Fruit fly (Drosophila melanogaster) whole organism, prepupa: Measurements from ENCODE around the gene Pdi.
A peak's percentile ranks its signal among the peaks of the same experiment; 100 is the strongest.

ENCODE experiments used
- CG10631 ChIP-seq: fragments of 200-800 bp; sonication (Bioruptor generic); optimal IDR thresholded peaks from 2 replicates; lab custom pipeline; 2016; ENCODE audit warnings: missing biosample characterization, missing genetic modification characterization
- CG10669 ChIP-seq: fragments of 200-800 bp; sonication (Bioruptor generic); optimal IDR thresholded peaks from 3 replicates; lab custom pipeline; 2018; ENCODE audit warnings: missing biosample characterization, mild to moderate bottlenecking, missing genetic modification characterization, moderate library complexity
- CG11762 ChIP-seq: fragments of 200-800 bp; sonication (Bioruptor generic); optimal IDR thresholded peaks from 3 replicates; lab custom pipeline; 2016; ENCODE audit warnings: missing biosample characterization, missing genetic modification characterization; ENCODE audit not compliant: insufficient read depth
- CG11902 ChIP-seq: fragments of 200-800 bp; sonication (Bioruptor generic); optimal IDR thresholded peaks from 3 replicates; lab custom pipeline; 2016; ENCODE audit warnings: missing biosample characterization, missing genetic modification characterization
- CG15336 ChIP-seq: fragments of 200-800 bp; sonication (Bioruptor generic); IDR thresholded peaks from 2 replicates; pipeline ENCODE4 v1.3.6; 2022; ENCODE audit warnings: missing biosample characterization, missing genetic modification characterization
- CG1621 ChIP-seq: fragments of 200-800 bp; sonication (Bioruptor generic); optimal IDR thresholded peaks from 3 replicates; lab custom pipeline; 2018; ENCODE audit warnings: missing biosample characterization, mild to moderate bottlenecking, missing genetic modification characterization
- CG3032 ChIP-seq: fragments of 200-800 bp; optimal IDR thresholded peaks from 2 replicates; lab custom pipeline; 2019; ENCODE audit warnings: missing biosample characterization, mild to moderate bottlenecking, missing genetic modification characterization, moderate library complexity
- CG32006 ChIP-seq: fragments of 200-800 bp; sonication (Bioruptor generic); optimal IDR thresholded peaks from 3 replicates; lab custom pipeline; 2017; ENCODE audit warnings: missing biosample characterization, mild to moderate bottlenecking, missing genetic modification characterization
- CG3919 ChIP-seq: fragments of 200-800 bp; sonication (Bioruptor generic); optimal IDR thresholded peaks from 3 replicates; lab custom pipeline; 2016; ENCODE audit warnings: missing biosample characterization, missing genetic modification characterization
- CG4318 ChIP-seq: fragments of 200-800 bp; sonication (Bioruptor generic); optimal IDR thresholded peaks from 3 replicates; lab custom pipeline; 2017; ENCODE audit warnings: missing biosample characterization, mild to moderate bottlenecking, missing genetic modification characterization
- CG6163 ChIP-seq: fragments of 200-800 bp; sonication (Bioruptor generic); IDR thresholded peaks from 3 replicates; pipeline ENCODE4 v1.3.6; 2022; ENCODE audit warnings: missing biosample characterization, missing genetic modification characterization
- CG6792 ChIP-seq: fragments of 200-800 bp; sonication (Bioruptor generic); optimal IDR thresholded peaks from 3 replicates; lab custom pipeline; 2016; ENCODE audit warnings: missing biosample characterization, missing genetic modification characterization
- CG6808 ChIP-seq: fragments of 200-800 bp; sonication (Bioruptor generic); optimal IDR thresholded peaks from 3 replicates; lab custom pipeline; 2017; ENCODE audit warnings: missing biosample characterization, missing genetic modification characterization, mild to moderate bottlenecking, moderate library complexity, missing genetic modification reagents
- CG8119 ChIP-seq: fragments of 200-800 bp; sonication (Bioruptor generic); IDR thresholded peaks from 3 replicates; pipeline ENCODE4 v1.3.6; 2022; ENCODE audit warnings: missing biosample characterization, missing genetic modification characterization
- CG8632 ChIP-seq: fragments of 200-800 bp; sonication (Bioruptor generic); optimal IDR thresholded peaks from 3 replicates; lab custom pipeline; 2016; ENCODE audit warnings: missing biosample characterization, missing genetic modification characterization
- CG9139 ChIP-seq: fragments of 200-800 bp; sonication (Bioruptor generic); optimal IDR thresholded peaks from 3 replicates; lab custom pipeline; 2017; ENCODE audit warnings: missing biosample characterization, mild to moderate bottlenecking, missing genetic modification characterization
- Eip78C ChIP-seq: fragments of 200-800 bp; sonication (Bioruptor generic); peaks from one replicate; lab custom pipeline; 2016; ENCODE audit warnings: missing biosample characterization, missing genetic modification characterization
- Eip93F ChIP-seq: fragments of 200-800 bp; sonication (Bioruptor generic); optimal IDR thresholded peaks from 2 replicates; lab custom pipeline; 2016; ENCODE audit warnings: missing biosample characterization, mild to moderate bottlenecking, missing genetic modification characterization
- Ets21C ChIP-seq: fragments of 200-800 bp; sonication (Bioruptor generic); optimal IDR thresholded peaks from 3 replicates; lab custom pipeline; 2016; ENCODE audit warnings: missing biosample characterization, missing genetic modification characterization
- Ets96B ChIP-seq: fragments of 200-800 bp; optimal IDR thresholded peaks from 2 replicates; lab custom pipeline; 2019; ENCODE audit warnings: missing biosample characterization, mild to moderate bottlenecking, missing genetic modification characterization, moderate library complexity
- Gug ChIP-seq: fragments of 200-800 bp; sonication (Bioruptor generic); IDR thresholded peaks from 2 replicates; pipeline ENCODE4 v1.3.6; 2022; ENCODE audit warnings: missing biosample characterization, missing genetic modification characterization
- Hr39 ChIP-seq: fragments of 200-800 bp; sonication (Bioruptor generic); optimal IDR thresholded peaks from 2 replicates; lab custom pipeline; 2016; ENCODE audit warnings: missing biosample characterization, missing genetic modification characterization
- Hr4 ChIP-seq: fragments of 200-800 bp; sonication (Bioruptor generic); optimal IDR thresholded peaks from 3 replicates; lab custom pipeline; 2016; ENCODE audit warnings: missing biosample characterization, missing genetic modification characterization
- Lpt ChIP-seq: fragments of 200-800 bp; sonication (Bioruptor generic); optimal IDR thresholded peaks from 3 replicates; lab custom pipeline; 2016; ENCODE audit warnings: missing biosample characterization, missing genetic modification characterization
- Met ChIP-seq: fragments of 200-800 bp; sonication (Bioruptor generic); optimal IDR thresholded peaks from 3 replicates; lab custom pipeline; 2016; ENCODE audit warnings: missing biosample characterization, missing genetic modification characterization
- Sox102F ChIP-seq: fragments of 200-800 bp; sonication (Bioruptor generic); optimal IDR thresholded peaks from 2 replicates; lab custom pipeline; 2016; ENCODE audit warnings: missing biosample characterization, mild to moderate bottlenecking, missing genetic modification characterization
- Sox14 ChIP-seq: fragments of 200-800 bp; sonication (Bioruptor generic); optimal IDR thresholded peaks from 3 replicates; lab custom pipeline; 2016; ENCODE audit warnings: missing biosample characterization, missing genetic modification characterization
- achi ChIP-seq: fragments of 200-800 bp; sonication (Bioruptor generic); optimal IDR thresholded peaks from 3 replicates; lab custom pipeline; 2016; ENCODE audit warnings: missing biosample characterization, missing genetic modification characterization
- acj6 ChIP-seq: fragments of 200-800 bp; sonication (Bioruptor generic); optimal IDR thresholded peaks from 3 replicates; lab custom pipeline; 2016; ENCODE audit warnings: missing biosample characterization, missing genetic modification characterization
- cyc ChIP-seq: fragments of 200-800 bp; sonication (Bioruptor generic); optimal IDR thresholded peaks from 3 replicates; lab custom pipeline; 2016; ENCODE audit warnings: missing biosample characterization, missing genetic modification characterization
- dsx ChIP-seq: fragments of 200-800 bp; optimal IDR thresholded peaks from 3 replicates; lab custom pipeline; 2019; ENCODE audit warnings: missing biosample characterization, mild to moderate bottlenecking, missing genetic modification characterization, moderate library complexity; ENCODE audit not compliant: poor library complexity, severe bottlenecking
- esn ChIP-seq: fragments of 200-800 bp; sonication (Bioruptor generic); optimal IDR thresholded peaks from 2 replicates; lab custom pipeline; 2016; ENCODE audit warnings: missing biosample characterization, mild to moderate bottlenecking, missing genetic modification characterization, moderate library complexity
- lz ChIP-seq: fragments of 200-800 bp; sonication (Bioruptor generic); optimal IDR thresholded peaks from 3 replicates; lab custom pipeline; 2016; ENCODE audit warnings: missing biosample characterization, missing genetic modification characterization
- pdm3 ChIP-seq: fragments of 200-800 bp; sonication (Bioruptor generic); optimal IDR thresholded peaks from 3 replicates; lab custom pipeline; 2016; ENCODE audit warnings: missing biosample characterization, missing genetic modification characterization
- ss ChIP-seq, 2 experiments: fragments of 200-800 bp; sonication (Bioruptor generic); optimal IDR thresholded peaks; 2 replicates in 1 of 2; 3 replicates in 1 of 2; lab custom pipeline; 2017 to 2018; ENCODE audit warnings: mild to moderate bottlenecking in 2 of 2, missing biosample characterization in 2 of 2, missing genetic modification characterization in 2 of 2, moderate library complexity in 1 of 2
- svp ChIP-seq: fragments of 200-800 bp; sonication (Bioruptor generic); peaks from one replicate; lab custom pipeline; 2016; ENCODE audit warnings: missing biosample characterization, missing genetic modification characterization
- vri ChIP-seq: fragments of 200-800 bp; sonication (Bioruptor generic); optimal IDR thresholded peaks from 3 replicates; lab custom pipeline; 2016; ENCODE audit warnings: missing biosample characterization, mild to moderate bottlenecking, missing genetic modification characterization

Gene Pdi

DNA sequence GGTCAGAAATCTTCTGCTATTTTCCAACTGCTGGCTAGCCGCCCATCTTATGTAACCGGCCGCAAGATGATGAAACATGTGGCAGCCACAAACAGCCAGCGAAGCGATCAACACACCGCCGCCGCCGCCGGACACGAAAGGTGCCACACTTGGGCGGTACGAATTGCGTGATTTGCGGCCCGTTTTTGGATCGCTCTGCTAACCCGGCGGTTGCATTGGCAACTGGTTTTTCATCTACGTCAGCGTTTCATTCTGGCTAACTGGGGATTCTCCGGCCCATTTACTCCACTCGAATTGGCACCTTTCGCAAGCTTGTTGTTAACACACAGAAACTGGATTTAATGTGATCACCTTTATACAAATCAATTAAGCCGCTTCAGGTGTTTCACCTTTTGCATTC lies 18.9 kb downstream of the Pdi start:
- TF ChIP-seq ss (GFP tag; optimal IDR thresholded peaks at IDR 0.05; lab: Kevin White, UChicago) (peak in 1 of 2 experiments; percentile 69), Hr4 (no peak), CG10631 (GFP tag; lab: Kevin White, UChicago) (no peak), pdm3 (no peak), esn (GFP tag; lab: Kevin White, UChicago) (no peak), achi (GFP tag; lab: Kevin White, UChicago) (no peak), CG1621 (tag; lab: Kevin White, UChicago) (peak; percentile 25), Eip78C (GFP tag; lab: Kevin White, UChicago) (peak; percentile 72)

DNA sequence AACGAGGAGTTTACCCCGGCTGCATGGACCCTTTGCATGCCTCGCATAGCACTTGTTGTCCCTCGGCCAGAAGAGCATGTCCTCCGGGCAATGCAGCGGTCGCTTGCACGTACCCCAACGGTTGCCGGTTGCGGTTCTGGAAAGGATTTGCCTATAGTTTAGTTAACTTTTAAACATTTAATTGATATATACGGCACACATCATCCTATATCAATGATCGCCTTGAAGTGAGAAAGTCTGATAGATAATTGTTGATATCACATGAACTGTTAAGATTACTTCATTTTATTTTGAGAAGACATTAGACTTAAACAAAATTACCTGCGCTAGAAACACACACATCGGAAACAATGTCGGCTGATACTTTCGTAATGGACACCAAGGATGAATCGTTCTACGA lies 21.4 kb downstream of the Pdi start, which contains the start of gene CG32847:
CG32847 (plus strand) TSS at position 301 of the 400 bp plus-strand sequence.
- TF ChIP-seq Gug (GFP tag; lab: Robert Waterston, UW) (no peak), CG11902 (GFP tag; lab: Kevin White, UChicago) (no peak), CG3919 (GFP tag; lab: Kevin White, UChicago) (no peak), Eip78C (GFP tag; lab: Kevin White, UChicago) (no peak), CG32006 (no peak), CG10669 (GFP tag; lab: Kevin White, UChicago) (no peak), CG4318 (GFP tag; lab: Kevin White, UChicago) (no peak), pdm3 (no peak), Sox102F (GFP tag; lab: Kevin White, UChicago) (no peak), acj6 (no peak), Hr39 (GFP tag; lab: Kevin White, UChicago) (no peak), CG8632 (GFP tag; lab: Kevin White, UChicago) (no peak), Met (GFP tag; lab: Kevin White, UChicago) (no peak), CG6792 (GFP tag; lab: Kevin White, UChicago) (no peak), Ets21C (GFP tag; lab: Kevin White, UChicago) (no peak), CG6808 (GFP tag; lab: Kevin White, UChicago) (no peak), Eip93F (GFP tag; lab: Kevin White, UChicago) (no peak)

DNA sequence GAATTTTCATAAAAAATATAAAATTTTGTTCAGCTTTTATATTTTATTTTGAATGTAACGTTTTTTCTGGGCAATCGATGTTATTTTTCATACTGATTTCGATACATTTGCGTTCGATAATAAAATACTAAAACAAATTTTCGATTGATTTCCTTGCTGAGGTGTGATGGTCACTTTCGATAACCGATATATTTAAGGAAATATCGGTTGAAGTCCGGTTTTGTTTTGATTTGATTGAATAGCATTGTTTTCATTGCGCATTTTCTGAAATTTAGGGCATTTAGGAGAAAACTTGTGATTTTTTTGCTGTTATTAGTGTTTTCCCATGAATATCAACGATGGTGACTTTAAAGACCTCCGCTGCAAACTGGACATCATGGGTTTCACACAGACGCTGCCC lies 26.1 kb downstream of the Pdi start, which contains the start of gene Cep135:
Cep135 (plus strand) TSS at position 202 of the 400 bp plus-strand sequence.
- TF ChIP-seq esn (GFP tag; lab: Kevin White, UChicago) (peak; percentile 10), Eip78C (GFP tag; lab: Kevin White, UChicago) (peak; percentile 30), CG6792 (GFP tag; lab: Kevin White, UChicago) (no peak)
- TF ChIP-seq, all 60 proteins: peak for 2

DNA sequence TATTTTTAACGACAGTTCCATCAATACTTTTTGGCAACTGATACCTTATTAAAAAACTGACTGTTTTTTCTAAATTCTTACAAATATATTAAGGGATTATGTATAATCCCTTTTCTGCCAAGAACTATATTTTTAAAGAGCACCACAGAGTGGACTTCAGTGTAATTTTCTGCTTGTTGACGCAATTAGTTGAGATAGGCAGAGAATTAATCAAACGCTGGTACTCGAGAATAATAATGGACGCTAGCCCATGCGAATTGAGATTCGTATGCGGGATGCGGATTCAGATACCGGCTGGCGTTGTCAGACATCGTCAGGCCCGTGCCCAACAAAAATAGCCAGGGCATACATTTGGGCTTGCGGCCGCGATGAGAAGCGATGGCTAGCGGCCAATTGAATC lies 29.4 kb downstream of the Pdi start, which contains the start of gene CG13458:
CG13458 (plus strand) TSS at position 301 of the 400 bp plus-strand sequence.
- TF ChIP-seq CG15336 (GFP tag; lab: Robert Waterston, UW) = 0 out of 2 replicates have a peak, but pooled peaks have one; percentile 7
- no peak for TF ChIP-seq cyc (GFP tag; lab: Kevin White, UChicago)
- TF ChIP-seq Ets96B (tag; lab: Kevin White, UChicago) = no peak
- peak; percentile 68 for TF ChIP-seq Eip78C (GFP tag; lab: Kevin White, UChicago)

DNA sequence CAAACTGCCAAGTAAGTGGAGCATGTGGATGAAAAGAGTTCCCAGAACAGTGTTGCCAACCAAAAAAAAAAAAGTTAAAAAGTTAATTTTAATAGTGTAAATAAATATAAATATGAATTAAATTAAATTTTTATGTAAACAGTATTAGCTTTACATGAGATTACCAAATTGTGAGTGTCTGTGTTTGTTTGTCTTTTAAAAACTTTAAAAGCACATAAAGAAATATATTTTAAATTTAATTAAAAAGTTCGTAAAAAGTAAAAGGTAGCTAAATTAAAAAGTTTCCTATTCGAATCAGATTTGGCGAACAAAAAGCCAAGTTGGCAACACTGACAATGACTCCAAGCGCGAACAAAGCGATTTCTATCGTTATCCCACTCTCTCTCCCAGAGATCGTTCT lies 33.7 kb downstream of the Pdi start:
- TF ChIP-seq Ets96B (tag; lab: Kevin White, UChicago) (peak; percentile 39), CG8632 (GFP tag; lab: Kevin White, UChicago) (peak; percentile 22), CG3919 (GFP tag; lab: Kevin White, UChicago) (no peak), CG9139 (GFP tag; lab: Kevin White, UChicago) (no peak), acj6 (peak; percentile 50), Met (GFP tag; lab: Kevin White, UChicago) (peak; percentile 5), CG4318 (GFP tag; lab: Kevin White, UChicago) (peak; percentile 39), CG8119 (GFP tag; lab: Robert Waterston, UW) (peak; percentile 66; the same call in 2 of the 3 replicates), Gug (GFP tag; lab: Robert Waterston, UW) (peak; percentile 21; the same call in 1 of the 2 replicates), CG15336 (GFP tag; lab: Robert Waterston, UW) (peak; percentile 17; the same call in 1 of the 2 replicates), vri (no peak), Eip78C (GFP tag; lab: Kevin White, UChicago) (peak; percentile 82), Lpt (GFP tag; lab: Kevin White, UChicago) (peak; percentile 12), Sox14 (GFP tag; lab: Kevin White, UChicago) (peak; percentile 8), lz (GFP tag; lab: Kevin White, UChicago) (peak; percentile 26), CG3032 (tag; lab: Kevin White, UChicago) (peak; percentile 53), CG11762 (GFP tag; lab: Kevin White, UChicago) (no peak), CG6792 (GFP tag; lab: Kevin White, UChicago) (peak; percentile 21), CG6163 (GFP tag; lab: Robert Waterston, UW) (peak; percentile 17; the same call in 2 of the 3 replicates), dsx (GFP tag; lab: Kevin White, UChicago) (peak; percentile 5), svp (GFP tag; lab: Kevin White, UChicago) (no peak), achi (GFP tag; lab: Kevin White, UChicago) (peak; percentile 60), esn (GFP tag; lab: Kevin White, UChicago) (peak; percentile 39)
